Worm (Caenorhabditis elegans) whole organism, mixed stage, embryonic: ENCODE data around the gene sma-3.

Source experiments
- M03D4.4 ChIP-seq: sonication (generic microtip); optimal IDR thresholded peaks from 2 replicates; lab custom pipeline; 2017; ENCODE audit warnings: mild to moderate bottlenecking, missing genetic modification characterization, missing compliant biosample characterization
- bed-3 ChIP-seq: fragments of 200-800 bp; sonication (Bioruptor generic); optimal IDR thresholded peaks from 3 replicates; lab custom pipeline; 2018; ENCODE audit warnings: mild to moderate bottlenecking, missing genetic modification characterization, moderate library complexity, missing compliant biosample characterization
- blmp-1 ChIP-seq: fragments of 150-350 bp; optimal IDR thresholded peaks from 2 replicates; lab custom pipeline; 2014; ENCODE audit warnings: missing biosample characterization, missing genetic modification characterization
- ceh-39 ChIP-seq: fragments of 150-350 bp; optimal IDR thresholded peaks from 2 replicates; lab custom pipeline; 2014; ENCODE audit warnings: missing biosample characterization, missing genetic modification characterization
- ceh-43 ChIP-seq: fragments of 200-800 bp; sonication (Bioruptor generic); optimal IDR thresholded peaks from 2 replicates; lab custom pipeline; 2018; ENCODE audit warnings: mild to moderate bottlenecking, missing genetic modification characterization, moderate library complexity, missing compliant biosample characterization
- ceh-83 ChIP-seq: fragments of 200-800 bp; sonication (Bioruptor generic); optimal IDR thresholded peaks from 2 replicates; lab custom pipeline; 2018; ENCODE audit warnings: mild to moderate bottlenecking, missing genetic modification characterization, missing compliant biosample characterization
- ces-1 ChIP-seq: fragments of 150-350 bp; optimal IDR thresholded peaks from 2 replicates; lab custom pipeline; 2014; ENCODE audit warnings: missing biosample characterization, missing genetic modification reagents, missing genetic modification characterization
- cnd-1 ChIP-seq: fragments of 200-800 bp; sonication (Bioruptor generic); optimal IDR thresholded peaks from 2 replicates; lab custom pipeline; 2018; ENCODE audit warnings: mild to moderate bottlenecking, missing genetic modification characterization, missing compliant biosample characterization
- drap-1 ChIP-seq: fragments of 200-800 bp; sonication (Bioruptor generic); optimal IDR thresholded peaks from 3 replicates; lab custom pipeline; 2018; ENCODE audit warnings: mild to moderate bottlenecking, missing genetic modification characterization, missing compliant biosample characterization
- elt-1 ChIP-seq: sonication (generic microtip); optimal IDR thresholded peaks from 2 replicates; lab custom pipeline; 2017; ENCODE audit warnings: missing genetic modification characterization, mild to moderate bottlenecking, missing compliant biosample characterization, antibody characterized with exemption, moderate library complexity, borderline replicate concordance; ENCODE audit not compliant: insufficient read depth
- flh-1 ChIP-seq: fragments of 200-800 bp; sonication (Bioruptor generic); optimal IDR thresholded peaks from 2 replicates; lab custom pipeline; 2018; ENCODE audit warnings: mild to moderate bottlenecking, missing genetic modification characterization, moderate library complexity, missing compliant biosample characterization
- ham-2 ChIP-seq: fragments of 200-800 bp; sonication (Bioruptor generic); optimal IDR thresholded peaks from 2 replicates; lab custom pipeline; 2018; ENCODE audit warnings: mild to moderate bottlenecking, missing genetic modification characterization, missing compliant biosample characterization
- hlh-1 ChIP-seq: fragments of 150-350 bp; optimal IDR thresholded peaks from 2 replicates; lab custom pipeline; 2014; ENCODE audit warnings: missing biosample characterization, missing genetic modification reagents, missing genetic modification characterization
- lin-13 ChIP-seq: fragments of 150-350 bp; optimal IDR thresholded peaks from 2 replicates; lab custom pipeline; 2014; ENCODE audit warnings: missing biosample characterization, missing genetic modification characterization
- lin-32 ChIP-seq: fragments of 200-800 bp; sonication (Bioruptor generic); optimal IDR thresholded peaks from 2 replicates; lab custom pipeline; 2018; ENCODE audit warnings: mild to moderate bottlenecking, missing genetic modification characterization, missing compliant biosample characterization
- lsy-2 ChIP-seq: fragments of 150-350 bp; optimal IDR thresholded peaks from 2 replicates; lab custom pipeline; 2014; ENCODE audit warnings: missing biosample characterization, missing genetic modification characterization
- mab-5 ChIP-seq: fragments of 150-350 bp; optimal IDR thresholded peaks from 2 replicates; lab custom pipeline; 2014; ENCODE audit warnings: missing biosample characterization, missing genetic modification characterization
- mep-1 ChIP-seq: fragments of 150-350 bp; optimal IDR thresholded peaks from 2 replicates; lab custom pipeline; 2017; ENCODE audit warnings: missing biosample characterization, missing genetic modification reagents, missing genetic modification characterization, inconsistent platforms
- mls-2 ChIP-seq: sonication (generic microtip); optimal IDR thresholded peaks from 2 replicates; lab custom pipeline; 2016; ENCODE audit warnings: mild to moderate bottlenecking, missing genetic modification characterization, moderate library complexity, missing compliant biosample characterization
- nhr-12 ChIP-seq: fragments of 150-350 bp; optimal IDR thresholded peaks from 2 replicates; lab custom pipeline; 2014; ENCODE audit warnings: missing biosample characterization, missing genetic modification characterization
- nhr-2 ChIP-seq: fragments of 150-350 bp; optimal IDR thresholded peaks from 2 replicates; lab custom pipeline; 2014; ENCODE audit warnings: missing biosample characterization, missing genetic modification characterization
- nhr-237 ChIP-seq: fragments of 150-350 bp; optimal IDR thresholded peaks from 2 replicates; lab custom pipeline; 2014; ENCODE audit warnings: missing biosample characterization, missing genetic modification characterization
- nhr-28 ChIP-seq: fragments of 150-350 bp; optimal IDR thresholded peaks from 2 replicates; lab custom pipeline; 2014; ENCODE audit warnings: missing biosample characterization, missing genetic modification characterization
- nhr-76 ChIP-seq: sonication (generic microtip); optimal IDR thresholded peaks from 2 replicates; lab custom pipeline; 2017; ENCODE audit warnings: missing biosample characterization, missing genetic modification characterization
- pha-4 ChIP-seq: fragments of 150-350 bp; optimal IDR thresholded peaks from 2 replicates; lab custom pipeline; 2018; ENCODE audit warnings: missing biosample characterization, missing genetic modification reagents, missing genetic modification characterization
- sem-2 ChIP-seq: fragments of 200-800 bp; sonication (Bioruptor generic); optimal IDR thresholded peaks from 2 replicates; lab custom pipeline; 2018; ENCODE audit warnings: mild to moderate bottlenecking, missing genetic modification characterization, missing compliant biosample characterization
- snpc-4 ChIP-seq: fragments of 150-350 bp; optimal IDR thresholded peaks from 2 replicates; lab custom pipeline; 2014; ENCODE audit warnings: missing biosample characterization, missing genetic modification characterization
- sptf-1 ChIP-seq: sonication (generic microtip); optimal IDR thresholded peaks from 2 replicates; lab custom pipeline; 2017; ENCODE audit warnings: mild to moderate bottlenecking, missing genetic modification characterization, moderate library complexity, missing compliant biosample characterization
- tbx-8 ChIP-seq: fragments of 200-800 bp; sonication (Bioruptor generic); optimal IDR thresholded peaks from 2 replicates; lab custom pipeline; 2018; ENCODE audit warnings: mild to moderate bottlenecking, missing genetic modification characterization, moderate library complexity, missing compliant biosample characterization
- unc-120 ChIP-seq: sonication (generic microtip); optimal IDR thresholded peaks from 2 replicates; lab custom pipeline; 2017; ENCODE audit warnings: missing genetic modification characterization, missing compliant biosample characterization; ENCODE audit not compliant: poor library complexity, severe bottlenecking
- unc-39 ChIP-seq: fragments of 150-350 bp; optimal IDR thresholded peaks from 2 replicates; lab custom pipeline; 2014; ENCODE audit warnings: missing biosample characterization, missing genetic modification characterization
- unc-62 ChIP-seq: fragments of 150-350 bp; optimal IDR thresholded peaks from 2 replicates; lab custom pipeline; 2014; ENCODE audit warnings: missing biosample characterization, missing genetic modification reagents, missing genetic modification characterization
- zip-8 ChIP-seq: fragments of 150-350 bp; optimal IDR thresholded peaks from 2 replicates; lab custom pipeline; 2014; ENCODE audit warnings: missing biosample characterization, missing genetic modification characterization
- ztf-11 ChIP-seq: fragments of 150-350 bp; optimal IDR thresholded peaks from 2 replicates; lab custom pipeline; 2014; ENCODE audit warnings: missing biosample characterization, missing genetic modification characterization

Gene sma-3

DNA sequence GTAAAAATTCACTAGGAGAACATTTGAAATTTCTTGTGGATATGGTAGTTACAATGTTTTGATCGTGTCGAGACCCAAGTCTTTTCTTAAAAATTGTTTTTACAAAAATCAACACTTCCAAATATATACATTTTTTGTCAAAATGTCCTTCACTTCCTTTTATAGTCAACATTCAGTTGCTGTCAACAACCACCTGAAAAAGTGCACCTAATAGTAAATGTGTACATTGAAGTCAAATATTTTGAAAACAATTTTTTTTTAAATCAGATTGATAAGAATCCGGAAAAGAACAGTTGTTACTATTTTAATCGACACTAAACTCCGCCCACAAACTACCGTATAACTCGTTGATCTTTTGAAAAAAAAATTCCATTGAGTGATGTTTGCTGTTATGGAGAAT lies 31.9 kb upstream of the sma-3 start:
- no peak for TF ChIP-seq ceh-39

DNA sequence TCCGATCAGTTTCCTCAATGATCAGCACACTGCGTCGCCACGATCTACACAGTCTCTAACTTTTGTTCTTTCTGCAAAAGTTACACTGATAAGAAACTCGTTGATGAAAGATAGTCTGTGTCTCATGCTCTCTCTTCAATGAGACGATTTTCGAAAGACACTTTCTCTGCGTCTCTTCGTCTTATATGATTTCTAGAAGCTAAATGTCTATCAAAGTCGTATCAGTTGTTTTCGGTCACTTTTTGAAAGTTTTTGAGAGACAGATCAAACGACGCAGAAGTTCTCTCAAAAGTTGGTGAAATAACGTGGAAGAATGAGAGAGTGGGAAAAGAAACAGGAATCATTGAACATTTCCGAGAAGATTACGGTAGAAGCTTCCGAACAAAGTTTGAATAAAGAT lies 31.4 kb upstream of the sma-3 start:
- peak; percentile 15 for TF ChIP-seq mep-1
- no peak for TF ChIP-seq elt-1 (tag; lab: Kevin White, UChicago)
- TF ChIP-seq hlh-1, result peak; percentile 36
- no peak for TF ChIP-seq bed-3 (GFP tag; lab: Kevin White, UChicago)
- TF ChIP-seq unc-62 (GFP tag; lab: Kevin White, UChicago), result peak; percentile 68
- no peak for TF ChIP-seq snpc-4 (tag; lab: Kevin White, UChicago)
- TF ChIP-seq, all 35 proteins: peak for 3

DNA sequence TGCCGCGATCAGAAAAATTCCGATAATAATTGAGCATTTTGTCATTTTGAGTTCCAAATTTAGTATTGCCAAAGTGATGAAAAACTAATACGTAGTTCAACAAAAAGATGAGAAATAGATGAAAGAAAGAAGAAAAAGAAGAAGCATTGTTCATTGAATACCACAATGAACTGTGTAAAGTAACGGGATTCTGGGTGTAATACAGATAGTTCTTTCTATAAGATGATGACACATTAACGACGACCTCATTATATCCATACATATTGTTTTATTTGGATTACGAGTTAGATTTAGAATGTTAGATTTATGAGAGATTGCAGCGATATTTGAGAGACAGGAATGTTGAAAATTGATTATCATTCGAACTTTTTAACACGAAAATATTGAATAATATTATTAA lies 27.8 kb upstream of the sma-3 start, which contains the start of gene K04C2.5:
Gene K04C2.5, minus strand, starts transcription at position 101 of the 400 bp plus-strand sequence.
- TF ChIP-seq pha-4 (tag; lab: Kevin White, UChicago), result no peak
- TF ChIP-seq unc-39 (tag; lab: Kevin White, UChicago), result no peak
- TF ChIP-seq snpc-4 (tag; lab: Kevin White, UChicago), result no peak
- no peak for TF ChIP-seq lin-13 (tag; lab: Kevin White, UChicago)
- TF ChIP-seq elt-1 (tag; lab: Kevin White, UChicago), result no peak
- no peak for TF ChIP-seq flh-1 (GFP tag; lab: Kevin White, UChicago)
- no peak for TF ChIP-seq nhr-2 (tag; lab: Kevin White, UChicago)
- TF ChIP-seq nhr-28 (tag; lab: Kevin White, UChicago), result no peak
- TF ChIP-seq hlh-1, result no peak
- no peak for TF ChIP-seq tbx-8
- no peak for TF ChIP-seq sptf-1 (tag; lab: Kevin White, UChicago)
- TF ChIP-seq cnd-1 (tag; lab: Kevin White, UChicago), result no peak
- TF ChIP-seq ceh-83 (GFP tag; lab: Kevin White, UChicago), result no peak
- TF ChIP-seq, all 35 proteins: peak for 0

DNA sequence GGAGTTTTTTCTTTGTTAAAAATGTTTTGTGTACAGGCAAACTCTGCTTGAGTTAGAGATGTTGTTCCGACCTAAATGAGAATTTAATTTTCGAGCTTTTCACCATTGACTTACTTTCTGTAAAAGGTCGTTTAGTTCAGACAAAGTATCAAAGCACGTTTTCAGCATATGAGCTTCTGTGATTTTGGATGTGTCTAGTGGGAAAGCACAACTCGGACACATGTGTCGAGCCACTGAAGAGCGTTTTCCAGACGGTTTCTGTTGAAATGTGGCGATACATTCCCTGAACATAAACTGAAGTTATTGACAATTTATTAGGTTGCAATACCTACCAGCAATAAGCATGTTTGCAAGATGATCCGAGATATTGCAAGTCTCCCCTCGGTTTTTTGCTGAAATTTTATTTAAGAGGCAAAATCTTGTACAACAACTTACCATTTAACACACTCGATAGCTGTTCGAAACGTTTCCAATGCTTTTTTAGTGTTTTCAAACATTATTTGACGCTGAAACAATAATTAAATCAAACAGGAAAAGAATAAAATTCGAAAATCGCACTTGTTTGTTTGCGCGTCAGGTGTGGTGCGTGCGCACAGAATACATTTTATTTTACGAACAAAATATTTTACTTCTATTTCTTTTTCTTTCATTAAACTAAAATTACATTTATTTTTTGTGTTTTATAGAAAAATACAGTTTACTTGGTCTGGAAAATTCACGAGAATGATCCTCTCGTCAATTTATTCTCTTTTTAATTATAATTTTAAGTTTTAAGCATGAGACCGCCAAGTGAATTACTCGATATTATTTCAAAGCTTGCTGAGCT lies 25.4 kb upstream of the sma-3 start, which contains the start of the genes brd-1 and K04C2.2:
Gene brd-1, minus strand, starts transcription at position 506 of the 826 bp plus-strand sequence.
Gene K04C2.2, plus strand, starts transcription at position 776 of the 826 bp plus-strand sequence.
- TF ChIP-seq ces-1 (GFP tag; lab: Kevin White, UChicago), result peak; percentile 48
- TF ChIP-seq snpc-4 (tag; lab: Kevin White, UChicago), result no peak

DNA sequence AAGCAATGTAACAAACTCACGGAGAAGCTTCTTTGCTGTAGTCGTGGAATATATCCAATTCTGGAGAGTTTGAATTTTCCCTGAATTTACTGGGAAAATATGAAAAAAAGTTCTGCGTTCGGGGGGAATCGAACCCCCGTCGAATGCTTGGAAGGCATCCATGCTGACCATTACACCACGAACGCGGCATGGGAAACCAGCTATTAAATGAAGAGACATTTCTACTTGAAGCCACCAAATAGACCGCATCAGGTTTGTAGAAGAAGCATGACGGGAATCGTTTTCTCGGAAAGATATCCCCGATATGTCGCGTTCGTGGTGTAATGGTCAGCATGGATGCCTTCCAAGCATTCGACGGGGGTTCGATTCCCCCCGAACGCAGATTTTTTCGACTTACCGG lies 24.7 kb upstream of the sma-3 start:
- TF ChIP-seq bed-3 (GFP tag; lab: Kevin White, UChicago) (no peak), unc-62 (GFP tag; lab: Kevin White, UChicago) (no peak), ztf-11 (no peak), ceh-39 (no peak), M03D4.4 (no peak), unc-39 (tag; lab: Kevin White, UChicago) (no peak), drap-1 (GFP tag; lab: Kevin White, UChicago) (no peak), nhr-12 (tag; lab: Kevin White, UChicago) (no peak)

DNA sequence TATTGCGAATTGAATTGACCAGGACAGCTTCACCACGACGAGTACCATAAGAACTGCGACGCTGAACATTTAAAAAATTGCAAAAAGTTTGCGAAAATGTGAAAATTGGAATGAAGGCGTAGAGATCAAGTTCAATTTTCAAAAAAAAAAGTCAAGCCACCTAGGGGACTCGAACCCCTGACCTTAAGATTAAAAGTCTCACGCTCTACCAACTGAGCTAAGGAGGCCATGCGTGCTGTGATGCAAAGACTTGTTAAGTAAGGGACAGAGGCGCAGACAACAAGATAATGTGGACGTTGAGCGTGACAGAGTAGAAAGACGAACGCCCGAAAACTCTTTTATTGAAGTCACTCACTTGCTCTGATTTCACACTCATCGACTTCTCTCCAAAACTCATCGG lies 23.8 kb upstream of the sma-3 start:
- TF ChIP-seq tbx-8 (peak; percentile 46), mep-1 (peak; percentile 55), ces-1 (GFP tag; lab: Kevin White, UChicago) (peak; percentile 56), sem-2 (GFP tag; lab: Kevin White, UChicago) (peak; percentile 68), drap-1 (GFP tag; lab: Kevin White, UChicago) (peak; percentile 61), snpc-4 (tag; lab: Kevin White, UChicago) (no peak), ztf-11 (peak; percentile 32), bed-3 (GFP tag; lab: Kevin White, UChicago) (peak; percentile 63), lsy-2 (peak; percentile 45), nhr-76 (tag; lab: Kevin White, UChicago) (no peak), unc-62 (GFP tag; lab: Kevin White, UChicago) (no peak), nhr-2 (tag; lab: Kevin White, UChicago) (no peak), nhr-237 (tag; lab: Kevin White, UChicago) (no peak), ham-2 (GFP tag; lab: Kevin White, UChicago) (peak; percentile 41), elt-1 (tag; lab: Kevin White, UChicago) (no peak), pha-4 (tag; lab: Kevin White, UChicago) (no peak), zip-8 (tag; lab: Kevin White, UChicago) (no peak), blmp-1 (tag; lab: Kevin White, UChicago) (no peak), cnd-1 (tag; lab: Kevin White, UChicago) (peak; percentile 70), nhr-12 (tag; lab: Kevin White, UChicago) (no peak), mab-5 (tag; lab: Kevin White, UChicago) (no peak), ceh-83 (GFP tag; lab: Kevin White, UChicago) (peak; percentile 81), mls-2 (tag; lab: Kevin White, UChicago) (peak; percentile 85), ceh-39 (no peak), hlh-1 (peak; percentile 42), flh-1 (GFP tag; lab: Kevin White, UChicago) (peak; percentile 46), ceh-43 (peak; percentile 64), lin-32 (GFP tag; lab: Kevin White, UChicago) (peak; percentile 60), nhr-28 (tag; lab: Kevin White, UChicago) (peak; percentile 38), sptf-1 (tag; lab: Kevin White, UChicago) (peak; percentile 87), M03D4.4 (peak; percentile 81), unc-120 (tag; lab: Kevin White, UChicago) (peak; percentile 80), unc-39 (tag; lab: Kevin White, UChicago) (peak; percentile 13)
